Worm (Caenorhabditis elegans) whole organism, L4 larva: ENCODE data around the gene brp-1.

ENCODE experiments used
- ceh-44 ChIP-seq: fragments of 200-800 bp; sonication (Bioruptor generic); IDR thresholded peaks from 2 replicates; pipeline ENCODE4 v1.3.6; 2022; ENCODE audit warnings: missing genetic modification reagents, missing genetic modification characterization, missing compliant biosample characterization
- ctbp-1 ChIP-seq: fragments of 200-800 bp; sonication (Bioruptor generic); IDR thresholded peaks from 2 replicates; pipeline ENCODE4 v1.3.6; 2022; ENCODE audit warnings: missing genetic modification reagents, missing genetic modification characterization, missing compliant biosample characterization
- dpl-1 ChIP-seq: fragments of 150-350 bp; optimal IDR thresholded peaks from 2 replicates; lab custom pipeline; 2014; ENCODE audit warnings: missing biosample characterization, missing genetic modification reagents, missing genetic modification characterization
- gei-8 ChIP-seq: fragments of 200-800 bp; sonication (Bioruptor generic); optimal IDR thresholded peaks from 2 replicates; lab custom pipeline; 2018; ENCODE audit warnings: mild to moderate bottlenecking, missing genetic modification characterization, missing compliant biosample characterization
- lin-29 ChIP-seq: fragments of 200-800 bp; sonication (Bioruptor generic); IDR thresholded peaks from 2 replicates; pipeline ENCODE4 v1.3.6; 2022; ENCODE audit warnings: missing genetic modification reagents, missing genetic modification characterization, missing compliant biosample characterization
- mes-2 ChIP-seq: sonication (generic microtip); optimal IDR thresholded peaks from 2 replicates; lab custom pipeline; 2016; ENCODE audit warnings: missing genotype, mild to moderate bottlenecking, missing genetic modification characterization, missing compliant biosample characterization; ENCODE audit not compliant: poor library complexity, severe bottlenecking
- unc-62 ChIP-seq, 3 experiments: fragments of 150-350 bp in 1 of 3; sonication (generic microtip); optimal IDR thresholded peaks in 2 of 3; peaks in 1 of 3; 1 replicate in 1 of 3; 2 replicates in 2 of 3; lab custom pipeline; 2014 to 2017; ENCODE audit warnings: missing biosample characterization in 3 of 3, missing genetic modification characterization in 3 of 3, missing genetic modification reagents in 3 of 3, missing genotype in 1 of 3

DNA sequence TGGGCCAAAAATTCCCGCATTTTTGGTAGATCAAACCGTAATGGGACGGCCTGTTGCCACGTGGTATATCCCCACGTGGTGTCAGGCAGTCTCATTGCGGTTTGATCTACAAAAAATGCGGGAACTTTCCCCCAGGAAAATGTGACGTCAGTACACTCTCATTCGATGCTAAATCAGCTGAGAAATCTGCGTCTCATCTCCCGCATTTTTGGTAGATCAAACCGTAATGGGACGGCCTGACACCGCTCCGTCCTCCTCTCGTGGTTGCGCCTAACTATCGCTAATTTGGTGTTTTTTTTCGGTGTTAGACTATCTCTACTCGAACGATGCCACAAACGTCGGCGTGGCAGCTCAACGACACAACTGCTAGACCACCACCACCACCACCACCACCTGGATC is 41.1 kb downstream of the brp-1 start, which contains the start of gene zyg-8:
- no peak for TF ChIP-seq ctbp-1 (GFP tag; lab: Robert Waterston, UW)
- TF ChIP-seq lin-29: no peak
- no peak for TF ChIP-seq dpl-1 (GFP tag; lab: Kevin White, UChicago)
- TF ChIP-seq ceh-44: no peak
- TF ChIP-seq mes-2 (tag; lab: Kevin White, UChicago): no peak
- no peak for TF ChIP-seq unc-62 (GFP tag; optimal IDR thresholded peaks at IDR 0.05 in 1 of 2; lab: Kevin White, UChicago)
- no peak for TF ChIP-seq unc-62 (tag; optimal IDR thresholded peaks at IDR 0.05; lab: Kevin White, UChicago)
- no peak for TF ChIP-seq gei-8 (GFP tag; lab: Kevin White, UChicago)
